Worm (Caenorhabditis elegans) whole organism, L3 larva: ENCODE measurements around the gene E02A10.3.

Experiments
- aly-2 ChIP-seq: fragments of 150-350 bp; optimal IDR thresholded peaks from 2 replicates; lab custom pipeline; 2014; ENCODE audit warnings: missing biosample characterization, missing genetic modification characterization
- ama-1 ChIP-seq: fragments of 150-350 bp; optimal IDR thresholded peaks from 2 replicates; lab custom pipeline; 2018
- ceh-82 ChIP-seq: fragments of 150-350 bp; optimal IDR thresholded peaks from 2 replicates; lab custom pipeline; 2014; ENCODE audit warnings: missing biosample characterization, missing genetic modification characterization
- daf-12 ChIP-seq: fragments of 150-350 bp; optimal IDR thresholded peaks from 2 replicates; lab custom pipeline; 2014; ENCODE audit warnings: missing biosample characterization, missing genetic modification reagents, missing genetic modification characterization
- egl-5 ChIP-seq: fragments of 150-350 bp; optimal IDR thresholded peaks from 2 replicates; lab custom pipeline; 2017; ENCODE audit warnings: missing biosample characterization, missing genetic modification reagents, missing genetic modification characterization, inconsistent platforms
- lin-39 ChIP-seq: fragments of 150-350 bp; optimal IDR thresholded peaks from 2 replicates; lab custom pipeline; 2018; ENCODE audit warnings: missing biosample characterization, missing genetic modification reagents, missing genetic modification characterization
- nhr-43 ChIP-seq: sonication (generic microtip); optimal IDR thresholded peaks from 2 replicates; lab custom pipeline; 2016; ENCODE audit warnings: mild to moderate bottlenecking, missing genetic modification characterization, missing compliant biosample characterization; ENCODE audit not compliant: poor library complexity, severe bottlenecking
- skn-1 ChIP-seq: fragments of 150-350 bp; optimal IDR thresholded peaks from 2 replicates; lab custom pipeline; 2014; ENCODE audit warnings: missing biosample characterization, missing genetic modification characterization
- snpc-4 ChIP-seq: fragments of 150-350 bp; optimal IDR thresholded peaks from 2 replicates; lab custom pipeline; 2014; ENCODE audit warnings: missing biosample characterization, missing genetic modification characterization

- TF ChIP-seq nhr-43 (tag; lab: Kevin White, UChicago) = no peak
- TF ChIP-seq daf-12 = no peak
- TF ChIP-seq snpc-4 = no peak
- no peak for TF ChIP-seq ceh-82 (tag; lab: Kevin White, UChicago)
- no peak for TF ChIP-seq skn-1 (tag; lab: Kevin White, UChicago)
- TF ChIP-seq aly-2 (tag; lab: Kevin White, UChicago) = no peak
- TF ChIP-seq ama-1 (lab: Kevin White, UChicago) = no peak
- TF ChIP-seq lin-39 (tag; lab: Kevin White, UChicago) = no peak
- no peak for TF ChIP-seq egl-5 (tag; lab: Kevin White, UChicago)
Measured at ce11 chrV:12534941-12535340, 44.5 kb upstream of the E02A10.3 start.
